Worm (Caenorhabditis elegans) whole organism, late embryonic: ENCODE data around the gene T02G5.3.

ENCODE experiments used
- ceh-31 ChIP-seq: sonication (generic microtip); optimal IDR thresholded peaks from 2 replicates; lab custom pipeline; 2016; ENCODE audit warnings: missing genetic modification characterization, missing compliant biosample characterization
- npax-4 ChIP-seq: sonication (generic microtip); optimal IDR thresholded peaks from 2 replicates; lab custom pipeline; 2016; ENCODE audit warnings: missing genetic modification characterization, missing compliant biosample characterization
- pha-2 ChIP-seq: sonication (generic microtip); optimal IDR thresholded peaks from 2 replicates; lab custom pipeline; 2017; ENCODE audit warnings: mild to moderate bottlenecking, missing genetic modification characterization, missing compliant biosample characterization
- pha-4 ChIP-seq: fragments of 150-350 bp; optimal IDR thresholded peaks from 2 replicates; lab custom pipeline; 2018; ENCODE audit warnings: missing biosample characterization, missing genetic modification reagents, missing genetic modification characterization
- sox-4 ChIP-seq: sonication (generic microtip); optimal IDR thresholded peaks from 2 replicates; lab custom pipeline; 2017; ENCODE audit warnings: mild to moderate bottlenecking, missing genetic modification characterization, inconsistent platforms, missing compliant biosample characterization
- syd-9 ChIP-seq: sonication (generic microtip); optimal IDR thresholded peaks from 2 replicates; lab custom pipeline; 2016; ENCODE audit warnings: mild to moderate bottlenecking, missing genetic modification characterization, moderate library complexity, missing compliant biosample characterization

Gene T02G5.3

ce11 chrII:7147550-7147949, 54.4 kb downstream of the T02G5.3 start:
- TF ChIP-seq sox-4 (tag; lab: Kevin White, UChicago) (no peak), ceh-31 (no peak), pha-4 (no peak), pha-2 (tag; lab: Kevin White, UChicago) (no peak), npax-4 (tag; lab: Kevin White, UChicago) (no peak), syd-9 (tag; lab: Kevin White, UChicago) (no peak)
- TF ChIP-seq, all 69 proteins: peak for 0

DNA sequence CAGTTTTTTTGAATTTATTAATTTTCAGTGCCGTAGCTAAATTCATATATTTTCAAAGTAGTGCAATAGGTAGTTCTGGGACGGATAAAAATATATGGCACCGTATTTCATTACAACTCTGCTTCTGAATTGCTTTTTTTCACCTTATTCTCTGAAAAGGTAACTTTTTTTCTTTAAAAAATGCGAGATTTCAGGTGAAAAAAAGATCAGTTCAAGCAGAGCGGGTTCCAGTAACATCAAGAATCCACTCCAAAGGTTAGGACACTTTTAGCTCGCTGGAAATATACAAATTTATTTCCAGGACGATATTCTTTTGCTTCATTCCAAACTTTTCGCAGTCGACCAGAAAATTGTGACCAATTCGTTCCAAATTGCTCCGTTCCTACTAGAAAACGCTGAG, 54.9 kb downstream of the T02G5.3 start, which contains the start of gene T07F8.1:
TSS of gene T07F8.1 (plus strand) at position 301 of the 400 bp plus-strand sequence.
- no peak for TF ChIP-seq syd-9 (tag; lab: Kevin White, UChicago)
